Fruit fly (Drosophila melanogaster) whole organism, embryonic: ENCODE data around the gene lectin-24A.

ENCODE experiments used
- Atf6 ChIP-seq: fragments of 200-800 bp; sonication (Bioruptor generic); IDR thresholded peaks from 2 replicates; pipeline ENCODE4 v1.3.6; 2022; ENCODE audit warnings: missing biosample characterization, missing genetic modification characterization
- Bdp1 ChIP-seq: fragments of 200-800 bp; sonication (Bioruptor generic); optimal IDR thresholded peaks from 3 replicates; lab custom pipeline; 2016; ENCODE audit warnings: missing biosample characterization, missing genetic modification characterization
- Blimp-1 ChIP-seq: fragments of 200-800 bp; sonication (Bioruptor generic); optimal IDR thresholded peaks from 3 replicates; lab custom pipeline; 2018; ENCODE audit warnings: missing biosample characterization, missing genetic modification characterization, mild to moderate bottlenecking, moderate library complexity, missing genetic modification reagents
- CG10267 ChIP-seq: fragments of 200-800 bp; sonication (Bioruptor generic); optimal IDR thresholded peaks from 2 replicates; lab custom pipeline; 2018; ENCODE audit warnings: missing biosample characterization, mild to moderate bottlenecking, missing genetic modification characterization, moderate library complexity
- CG11247 ChIP-seq: fragments of 200-800 bp; sonication (Bioruptor generic); IDR thresholded peaks from 2 replicates; pipeline ENCODE4 v1.3.6; 2022; ENCODE audit warnings: missing biosample characterization, missing genetic modification characterization
- CG12659 ChIP-seq: fragments of 200-800 bp; sonication (Bioruptor generic); optimal IDR thresholded peaks from 3 replicates; lab custom pipeline; 2017; ENCODE audit warnings: mild to moderate bottlenecking, missing biosample characterization, missing genetic modification reagents, missing genetic modification characterization
- CG13287 ChIP-seq: fragments of 200-800 bp; sonication (Bioruptor generic); IDR thresholded peaks from 2 replicates; pipeline ENCODE4 v1.3.6; 2022; ENCODE audit warnings: missing biosample characterization, missing genetic modification characterization; ENCODE audit not compliant: partially characterized antibody
- CG14710 ChIP-seq: fragments of 200-800 bp; sonication (Bioruptor generic); optimal IDR thresholded peaks from 3 replicates; lab custom pipeline; 2019; ENCODE audit warnings: missing biosample characterization, mild to moderate bottlenecking, missing genetic modification characterization, moderate library complexity
- CG15514 ChIP-seq: fragments of 200-800 bp; sonication (Bioruptor generic); optimal IDR thresholded peaks from 3 replicates; lab custom pipeline; 2017; ENCODE audit warnings: missing biosample characterization, missing genetic modification characterization, mild to moderate bottlenecking, moderate library complexity, missing genetic modification reagents
- CG15696 ChIP-seq: fragments of 200-800 bp; sonication (Bioruptor generic); optimal IDR thresholded peaks from 2 replicates; lab custom pipeline; 2019; ENCODE audit warnings: missing biosample characterization, mild to moderate bottlenecking, missing genetic modification characterization, moderate library complexity
- CG1647 ChIP-seq: fragments of 200-800 bp; sonication (Bioruptor generic); optimal IDR thresholded peaks from 3 replicates; lab custom pipeline; 2016; ENCODE audit warnings: missing biosample characterization, missing genetic modification characterization
- CG16779 ChIP-seq: fragments of 200-800 bp; sonication (Bioruptor generic); IDR thresholded peaks from 2 replicates; pipeline ENCODE4 v1.3.6; 2022; ENCODE audit warnings: missing biosample characterization, missing genetic modification characterization
- CG17829 ChIP-seq: fragments of 200-800 bp; optimal IDR thresholded peaks from 2 replicates; lab custom pipeline; 2019; ENCODE audit warnings: missing biosample characterization, mild to moderate bottlenecking, missing genetic modification characterization, moderate library complexity
- CG18011 ChIP-seq: fragments of 200-800 bp; sonication (Bioruptor generic); optimal IDR thresholded peaks from 2 replicates; lab custom pipeline; 2017; ENCODE audit warnings: missing biosample characterization, missing genetic modification characterization, mild to moderate bottlenecking, moderate library complexity, missing genotype
- CG1832 ChIP-seq: fragments of 200-800 bp; sonication (Bioruptor generic); optimal IDR thresholded peaks from 2 replicates; lab custom pipeline; 2017; ENCODE audit warnings: missing biosample characterization, mild to moderate bottlenecking, missing genetic modification characterization, inconsistent platforms
- CG2202 ChIP-seq: fragments of 200-800 bp; sonication (Bioruptor generic); optimal IDR thresholded peaks from 2 replicates; lab custom pipeline; 2018; ENCODE audit warnings: missing biosample characterization, mild to moderate bottlenecking, missing genetic modification characterization
- CG32532 ChIP-seq: fragments of 200-800 bp; sonication (Bioruptor generic); IDR thresholded peaks from 2 replicates; pipeline ENCODE4 v1.3.6; 2022; ENCODE audit warnings: missing biosample characterization, missing genetic modification characterization
- CG33213 ChIP-seq: fragments of 200-800 bp; sonication (Bioruptor generic); optimal IDR thresholded peaks from 3 replicates; lab custom pipeline; 2016; ENCODE audit warnings: missing biosample characterization, missing genetic modification characterization
- CG34376 ChIP-seq: fragments of 200-800 bp; sonication (Bioruptor generic); optimal IDR thresholded peaks from 2 replicates; lab custom pipeline; 2018; ENCODE audit warnings: missing biosample characterization, mild to moderate bottlenecking, missing genetic modification characterization
- CG4730 ChIP-seq: fragments of 200-800 bp; sonication (Bioruptor generic); IDR thresholded peaks from 2 replicates; pipeline ENCODE4 v1.3.6; 2022; ENCODE audit warnings: missing biosample characterization, missing genetic modification characterization
- CG4854 ChIP-seq: fragments of 200-800 bp; sonication (Bioruptor generic); optimal IDR thresholded peaks from 2 replicates; lab custom pipeline; 2016; ENCODE audit warnings: missing biosample characterization, missing genetic modification characterization, inconsistent platforms
- CG6683 ChIP-seq: fragments of 200-800 bp; sonication (Bioruptor generic); optimal IDR thresholded peaks from 2 replicates; lab custom pipeline; 2017; ENCODE audit warnings: missing biosample characterization, mild to moderate bottlenecking, missing genetic modification characterization, missing genetic modification reagents
- CG6765 ChIP-seq: fragments of 200-800 bp; sonication (Bioruptor generic); optimal IDR thresholded peaks from 3 replicates; lab custom pipeline; 2017; ENCODE audit warnings: missing biosample characterization, mild to moderate bottlenecking, missing genetic modification characterization
- CkIIα-i1 ChIP-seq: fragments of 200-800 bp; sonication (Bioruptor generic); IDR thresholded peaks from 2 replicates; pipeline ENCODE4 v1.3.6; 2022; ENCODE audit warnings: missing biosample characterization, missing genetic modification characterization
- CoRest ChIP-seq: fragments of 200-800 bp; sonication (Bioruptor generic); optimal IDR thresholded peaks from 3 replicates; lab custom pipeline; 2018; ENCODE audit warnings: missing biosample characterization, mild to moderate bottlenecking, missing genetic modification characterization, moderate library complexity
- D19A ChIP-seq: fragments of 200-800 bp; optimal IDR thresholded peaks from 3 replicates; lab custom pipeline; 2019; ENCODE audit warnings: missing biosample characterization, mild to moderate bottlenecking, missing genetic modification characterization, moderate library complexity
- Deaf1 ChIP-seq: fragments of 200-800 bp; optimal IDR thresholded peaks from 3 replicates; lab custom pipeline; 2019; ENCODE audit warnings: missing biosample characterization, mild to moderate bottlenecking, missing genetic modification characterization, moderate library complexity
- Gsc ChIP-seq: fragments of 200-800 bp; sonication (Bioruptor generic); IDR thresholded peaks from 2 replicates; pipeline ENCODE4 v1.3.6; 2022; ENCODE audit warnings: missing biosample characterization, missing genetic modification characterization
- Gug ChIP-seq: fragments of 200-800 bp; sonication (Bioruptor generic); IDR thresholded peaks from 4 replicates; pipeline ENCODE4 v1.3.6; 2022; ENCODE audit warnings: missing biosample characterization, missing genetic modification characterization
- HmgD ChIP-seq: fragments of 200-800 bp; sonication (Bioruptor generic); optimal IDR thresholded peaks from 3 replicates; lab custom pipeline; 2016; ENCODE audit warnings: missing biosample characterization, missing genetic modification characterization
- Med ChIP-seq: fragments of 200-800 bp; sonication (Bioruptor generic); peaks from one replicate; lab custom pipeline; 2016; ENCODE audit warnings: missing biosample characterization, missing genetic modification characterization, mild to moderate bottlenecking, inconsistent platforms, moderate library complexity
- Myb ChIP-seq: fragments of 200-800 bp; sonication (Bioruptor generic); optimal IDR thresholded peaks from 2 replicates; lab custom pipeline; 2016; ENCODE audit warnings: missing biosample characterization, missing genetic modification characterization
- Nf-YC ChIP-seq: fragments of 200-800 bp; optimal IDR thresholded peaks from 3 replicates; lab custom pipeline; 2019; ENCODE audit warnings: missing biosample characterization, mild to moderate bottlenecking, missing genetic modification characterization, moderate library complexity
- Rfx ChIP-seq: fragments of 200-800 bp; sonication (Bioruptor generic); IDR thresholded peaks from 2 replicates; pipeline ENCODE4 v1.3.6; 2022; ENCODE audit warnings: missing biosample characterization, missing genetic modification characterization
- cad ChIP-seq: fragments of >200 bp; optimal IDR thresholded peaks from 2 replicates; lab custom pipeline; 2017; ENCODE audit warnings: missing biosample characterization, missing genetic modification characterization
- cg ChIP-seq: fragments of 200-800 bp; sonication (Bioruptor generic); optimal IDR thresholded peaks from 3 replicates; lab custom pipeline; 2019; ENCODE audit warnings: missing biosample characterization, mild to moderate bottlenecking, missing genetic modification characterization, moderate library complexity
- crp ChIP-seq, 2 experiments: fragments of 200-800 bp; sonication (Bioruptor generic); optimal IDR thresholded peaks; 2 replicates in 1 of 2; 3 replicates in 1 of 2; lab custom pipeline; 2017; ENCODE audit warnings: missing biosample characterization in 2 of 2, missing genetic modification characterization in 2 of 2, mild to moderate bottlenecking in 1 of 2, moderate library complexity in 1 of 2
- en ChIP-seq: fragments of 200-800 bp; sonication (Bioruptor generic); optimal IDR thresholded peaks from 2 replicates; lab custom pipeline; 2016; ENCODE audit warnings: missing biosample characterization, missing genetic modification characterization
- fd3F ChIP-seq: fragments of 200-800 bp; sonication (Bioruptor generic); optimal IDR thresholded peaks from 2 replicates; lab custom pipeline; 2018; ENCODE audit warnings: missing biosample characterization, mild to moderate bottlenecking, missing genetic modification characterization, moderate library complexity
- ken ChIP-seq: fragments of 200-800 bp; sonication (Bioruptor generic); IDR thresholded peaks from 3 replicates; pipeline ENCODE4 v1.3.6; 2022; ENCODE audit warnings: missing biosample characterization, missing genetic modification characterization
- lilli ChIP-seq: fragments of 200-800 bp; sonication (Bioruptor generic); optimal IDR thresholded peaks from 3 replicates; lab custom pipeline; 2016; ENCODE audit warnings: missing biosample characterization, missing genetic modification characterization
- mld ChIP-seq: fragments of 200-800 bp; sonication (Bioruptor generic); IDR thresholded peaks from 3 replicates; pipeline ENCODE4 v1.3.6; 2022; ENCODE audit warnings: missing biosample characterization, missing genetic modification characterization; ENCODE audit not compliant: partially characterized antibody
- rib ChIP-seq: fragments of 200-800 bp; sonication (Bioruptor generic); IDR thresholded peaks from 2 replicates; pipeline ENCODE4 v1.3.6; 2022; ENCODE audit warnings: missing biosample characterization, missing genetic modification characterization
- sr ChIP-seq: fragments of 200-800 bp; sonication (Bioruptor generic); IDR thresholded peaks from 3 replicates; pipeline ENCODE4 v1.3.6; 2022; ENCODE audit warnings: missing biosample characterization, missing genetic modification characterization
- sug ChIP-seq: fragments of 200-800 bp; optimal IDR thresholded peaks from 2 replicates; lab custom pipeline; 2019; ENCODE audit warnings: missing biosample characterization, mild to moderate bottlenecking, missing genetic modification characterization, moderate library complexity
- trh ChIP-seq: fragments of 200-800 bp; sonication (Bioruptor generic); optimal IDR thresholded peaks from 2 replicates; lab custom pipeline; 2016; ENCODE audit warnings: missing biosample characterization, missing genetic modification characterization
- vfl ChIP-seq: fragments of 200-800 bp; sonication (Bioruptor generic); optimal IDR thresholded peaks from 2 replicates; lab custom pipeline; 2016; ENCODE audit warnings: missing biosample characterization, missing genetic modification characterization
- vnd ChIP-seq: fragments of 200-800 bp; sonication (Bioruptor generic); IDR thresholded peaks from 3 replicates; pipeline ENCODE4 v1.3.6; 2022; ENCODE audit warnings: missing biosample characterization, missing genetic modification characterization; ENCODE audit not compliant: partially characterized antibody

lectin-24A gene

DNA sequence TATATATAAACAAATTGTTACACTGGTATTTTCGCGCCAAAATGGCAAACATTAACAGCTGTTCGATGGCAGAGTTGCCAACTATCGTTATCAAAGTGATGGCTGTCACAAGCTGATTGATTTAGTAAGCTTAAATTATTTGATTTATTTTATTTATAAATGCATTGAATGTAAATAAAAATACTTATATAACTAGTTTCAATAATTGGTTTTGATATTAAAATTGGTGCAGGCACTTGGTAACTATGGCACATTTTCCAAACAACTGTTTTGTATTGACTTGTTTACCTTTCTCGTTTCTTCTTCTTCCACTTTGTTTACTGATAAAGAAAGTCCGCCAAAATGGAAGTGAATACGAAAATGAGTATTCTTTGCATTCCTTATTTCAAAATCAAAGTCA lies 5.9 kb downstream of the lectin-24A start, which contains the start of gene cutlet (continued):
- TF ChIP-seq mld (no peak), CG12659 (peak; percentile 34), sr (GFP tag; lab: Robert Waterston, UW) (no peak), CG4854 (GFP tag; lab: Kevin White, UChicago) (peak; percentile 85), sug (tag; lab: Kevin White, UChicago) (peak; percentile 25), CG18011 (GFP tag; lab: Kevin White, UChicago) (peak; percentile 97), CoRest (peak; percentile 31), CG13287 (GFP tag; lab: Robert Waterston, UW) (peak; percentile 52; the same call in 1 of the 2 replicates), crp (GFP tag; optimal IDR thresholded peaks at IDR 0.05; lab: Kevin White, UChicago) (peak; percentile 81 to 97), en (GFP tag; lab: Kevin White, UChicago) (no peak), Nf-YC (tag; lab: Kevin White, UChicago) (peak; percentile 16), CG15514 (GFP tag; lab: Kevin White, UChicago) (peak; percentile 33), fd3F (GFP tag; lab: Kevin White, UChicago) (no peak), CG10267 (tag; lab: Kevin White, UChicago) (peak; percentile 6), Gsc (GFP tag; lab: Robert Waterston, UW) (no peak), CG14710 (tag; lab: Kevin White, UChicago) (peak; percentile 31), ken (GFP tag; lab: Robert Waterston, UW) (no peak)
- TF ChIP-seq, all 482 proteins: peak for 42

dm6 chr2L:3706963-3707362 lies 10.6 kb downstream of the lectin-24A start, which contains the start of gene CG31777:
CG31777 (minus strand) TSS chr2L:3707063.
- TF ChIP-seq Deaf1, result peak; percentile 34
- no peak for TF ChIP-seq CG32532 (GFP tag; lab: Robert Waterston, UW)
- TF ChIP-seq CG11247 (GFP tag; lab: Robert Waterston, UW), result no peak
- TF ChIP-seq vnd, result 0 out of 3 replicates have a peak, but pooled peaks have one; percentile 8
- no peak for TF ChIP-seq CG2202 (tag; lab: Kevin White, UChicago)
- no peak for TF ChIP-seq CG16779

dm6 chr2L:3705438-3705921 lies 12.1 kb downstream of the lectin-24A start, which contains the start of gene CG31778:
CG31778 (minus strand) TSS chr2L:3705488.
- TF ChIP-seq CG16779 (no peak), CG4730 (GFP tag; lab: Robert Waterston, UW) (no peak), crp (GFP tag; optimal IDR thresholded peaks at IDR 0.05; lab: Kevin White, UChicago) (no peak), Blimp-1 (GFP tag; lab: Kevin White, UChicago) (no peak), HmgD (GFP tag; lab: Kevin White, UChicago) (no peak), lilli (GFP tag; lab: Kevin White, UChicago) (peak; percentile 10), CG6683 (GFP tag; lab: Kevin White, UChicago) (no peak), Med (peak; percentile 72), Atf6 (peak; percentile 44; the same call in 1 of the 2 replicates), CG34376 (GFP tag; lab: Kevin White, UChicago) (peak; percentile 55), Gug (GFP tag; lab: Robert Waterston, UW) (no peak), D19A (no peak), cad (GFP tag; lab: Kevin White, UChicago) (no peak), trh (GFP tag; lab: Kevin White, UChicago) (no peak), CG1647 (GFP tag; lab: Kevin White, UChicago) (no peak), Myb (GFP tag; lab: Kevin White, UChicago) (no peak), cg (GFP tag; lab: Kevin White, UChicago) (no peak), CG15696 (tag; lab: Kevin White, UChicago) (no peak), CG33213 (GFP tag; lab: Kevin White, UChicago) (no peak), CG17829 (tag; lab: Kevin White, UChicago) (no peak), CG6765 (GFP tag; lab: Kevin White, UChicago) (no peak), rib (GFP tag; lab: Robert Waterston, UW) (no peak), CkIIα-i1 (GFP tag; lab: Robert Waterston, UW) (no peak), Rfx (GFP tag; lab: Robert Waterston, UW) (peak; percentile 62), vfl (GFP tag; lab: Kevin White, UChicago) (no peak), Bdp1 (GFP tag; lab: Kevin White, UChicago) (no peak), CG1832 (no peak)
